Worm (Caenorhabditis elegans): ENCODE measurements around the gene srxa-14.

Gene srxa-14

ce11 chrV:20626043-20626761, 13.2 kb upstream of the srxa-14 start, which contains the start of the genes F46B3.9 and srz-18:
Gene F46B3.9 (minus strand): TSS chrV:20626143.
Gene srz-18 (plus strand): TSS chrV:20626711.
- TF ChIP-seq nhr-28 (tag; optimal IDR thresholded peaks at IDR 0.05) (no peak), nhr-85 (tag) (no peak), unc-62 (GFP tag; optimal IDR thresholded peaks at IDR 0.05) (no peak), vab-15 (tag; optimal IDR thresholded peaks at IDR 0.05) (no peak), egl-27 (tag; optimal IDR thresholded peaks at IDR 0.05) (no peak)

ce11 chrV:20631255-20631654, 8.1 kb upstream of the srxa-14 start, which contains the start of gene F46B3.14:
Gene F46B3.14 (minus strand): TSS chrV:20631355.
- TF ChIP-seq nhr-47 (tag; optimal IDR thresholded peaks at IDR 0.05) (no peak), nhr-84 (tag; optimal IDR thresholded peaks at IDR 0.05) (no peak), dpl-1 (GFP tag; optimal IDR thresholded peaks at IDR 0.05) (no peak), snu-23 (GFP tag; optimal IDR thresholded peaks at IDR 0.05) (no peak), hpl-2 (GFP tag; optimal IDR thresholded peaks at IDR 0.05) (no peak), pqm-1 (tag; optimal IDR thresholded peaks at IDR 0.05) (no peak), lsy-2 (tag; optimal IDR thresholded peaks at IDR 0.05) (no peak), tbx-2 (tag; optimal IDR thresholded peaks at IDR 0.05) (no peak), nhr-77 (tag; optimal IDR thresholded peaks at IDR 0.05) (no peak), C34B4.2 (tag; optimal IDR thresholded peaks at IDR 0.05) (no peak), irx-1 (tag; optimal IDR thresholded peaks at IDR 0.05) (no peak), elt-3 (tag; optimal IDR thresholded peaks at IDR 0.05) (no peak)

- TF ChIP-seq unc-86 (tag; optimal IDR thresholded peaks at IDR 0.05) (no peak), nhr-90 (tag; optimal IDR thresholded peaks at IDR 0.05; ENCODE audit: poor library complexity) (no peak), lin-14 (GFP tag; optimal IDR thresholded peaks at IDR 0.05) (no peak), sptf-1 (tag; optimal IDR thresholded peaks at IDR 0.05) (no peak)
Observed at ce11 chrV:20633619-20634018, 5.8 kb upstream of the srxa-14 start, which contains the start of gene F46B3.15. Gene F46B3.15 (minus strand): TSS chrV:20633719.

- TF ChIP-seq nhr-237 (tag; optimal IDR thresholded peaks at IDR 0.05) (no peak), lsy-2 (tag; optimal IDR thresholded peaks at IDR 0.05) (no peak), unc-130 (tag; optimal IDR thresholded peaks at IDR 0.05) (no peak), nhr-76 (tag; optimal IDR thresholded peaks at IDR 0.05) (no peak), efl-3 (GFP tag; optimal IDR thresholded peaks at IDR 0.05) (no peak), efl-1 (optimal IDR thresholded peaks at IDR 0.05) (no peak), efl-1 (GFP tag; optimal IDR thresholded peaks at IDR 0.05 in 1 of 2) (no peak), snu-23 (GFP tag; optimal IDR thresholded peaks at IDR 0.05) (no peak), egl-13 (tag; optimal IDR thresholded peaks at IDR 0.05) (no peak), lin-35 (GFP tag; optimal IDR thresholded peaks at IDR 0.05) (no peak), Y116A8C.19 (tag; optimal IDR thresholded peaks at IDR 0.05; ENCODE audit: borderline replicate concordance) (no peak), ets-5 (GFP tag; IDR thresholded peaks at IDR 0.05) (no peak), egl-27 (tag; optimal IDR thresholded peaks at IDR 0.05) (no peak), nhr-90 (tag; optimal IDR thresholded peaks at IDR 0.05; ENCODE audit: poor library complexity) (no peak), snpc-4 (tag; optimal IDR thresholded peaks at IDR 0.05) (no peak), pag-3 (tag; optimal IDR thresholded peaks at IDR 0.05; ENCODE audit: borderline replicate concordance, insufficient read depth) (no peak), sup-37 (GFP tag; optimal IDR thresholded peaks at IDR 0.05) (no peak), ceh-82 (tag; optimal IDR thresholded peaks at IDR 0.05) (no peak), F16B12.6 (tag; optimal IDR thresholded peaks at IDR 0.05) (no peak), mab-9 (GFP tag; IDR thresholded peaks at IDR 0.05) (no peak), dpl-1 (GFP tag; optimal IDR thresholded peaks at IDR 0.05) (no peak)
Observed at ce11 chrV:20634330-20634729, 5.1 kb upstream of the srxa-14 start, which contains the start of gene F46B3.16. Gene F46B3.16 (plus strand): TSS chrV:20634630.

Data from whole organism, L1 larva.